Fruit fly (Drosophila melanogaster) whole organism, embryonic: ENCODE results near the gene bumpel.

Experiments used
- Abd-B ChIP-seq: fragments of 200-800 bp; sonication (Bioruptor generic); optimal IDR thresholded peaks from 2 replicates; lab custom pipeline; 2018; ENCODE audit warnings: missing biosample characterization, mild to moderate bottlenecking, missing genetic modification characterization, moderate library complexity
- Atf6 ChIP-seq: fragments of 200-800 bp; sonication (Bioruptor generic); IDR thresholded peaks from 2 replicates; pipeline ENCODE4 v1.3.6; 2022; ENCODE audit warnings: missing biosample characterization, missing genetic modification characterization
- BtbVII ChIP-seq: fragments of 200-800 bp; sonication (Bioruptor generic); optimal IDR thresholded peaks from 3 replicates; lab custom pipeline; 2017; ENCODE audit warnings: missing biosample characterization, mild to moderate bottlenecking, missing genetic modification characterization
- CG13287 ChIP-seq: fragments of 200-800 bp; sonication (Bioruptor generic); IDR thresholded peaks from 2 replicates; pipeline ENCODE4 v1.3.6; 2022; ENCODE audit warnings: missing biosample characterization, missing genetic modification characterization; ENCODE audit not compliant: partially characterized antibody
- CG13296 ChIP-seq: fragments of 200-800 bp; sonication (Bioruptor generic); optimal IDR thresholded peaks from 3 replicates; lab custom pipeline; 2018; ENCODE audit warnings: missing biosample characterization, mild to moderate bottlenecking, missing genetic modification characterization
- CG15514 ChIP-seq: fragments of 200-800 bp; sonication (Bioruptor generic); optimal IDR thresholded peaks from 3 replicates; lab custom pipeline; 2017; ENCODE audit warnings: missing biosample characterization, missing genetic modification characterization, mild to moderate bottlenecking, moderate library complexity, missing genetic modification reagents
- CG16815 ChIP-seq: fragments of 200-800 bp; sonication (Bioruptor generic); optimal IDR thresholded peaks from 3 replicates; lab custom pipeline; 2017; ENCODE audit warnings: missing biosample characterization, mild to moderate bottlenecking, missing genetic modification characterization
- CG17359 ChIP-seq: fragments of 200-800 bp; sonication (Bioruptor generic); optimal IDR thresholded peaks from 3 replicates; lab custom pipeline; 2018; ENCODE audit warnings: missing biosample characterization, mild to moderate bottlenecking, missing genetic modification characterization, moderate library complexity
- CG17385 ChIP-seq: fragments of 200-800 bp; sonication (Bioruptor generic); optimal IDR thresholded peaks from 3 replicates; lab custom pipeline; 2018; ENCODE audit warnings: missing biosample characterization, mild to moderate bottlenecking, missing genetic modification characterization
- CG18011 ChIP-seq: fragments of 200-800 bp; sonication (Bioruptor generic); optimal IDR thresholded peaks from 2 replicates; lab custom pipeline; 2017; ENCODE audit warnings: missing biosample characterization, missing genetic modification characterization, mild to moderate bottlenecking, moderate library complexity, missing genotype
- CG18764 ChIP-seq: fragments of 200-800 bp; sonication (Bioruptor generic); optimal IDR thresholded peaks from 3 replicates; lab custom pipeline; 2016; ENCODE audit warnings: missing biosample characterization, missing genetic modification characterization
- CG30020 ChIP-seq: fragments of 200-800 bp; optimal IDR thresholded peaks from 2 replicates; lab custom pipeline; 2019; ENCODE audit warnings: missing biosample characterization, mild to moderate bottlenecking, missing genetic modification characterization, moderate library complexity
- CG31388 ChIP-seq: fragments of 200-800 bp; sonication (Bioruptor generic); optimal IDR thresholded peaks from 2 replicates; lab custom pipeline; 2016; ENCODE audit warnings: missing biosample characterization, missing genetic modification characterization
- CG3726 ChIP-seq: fragments of 200-800 bp; sonication (Bioruptor generic); IDR thresholded peaks from 3 replicates; pipeline ENCODE4, ENCODE4 v1.3.6; 2022; ENCODE audit warnings: missing biosample characterization, missing genetic modification characterization
- CG3838 ChIP-seq: fragments of 200-800 bp; sonication (Bioruptor generic); optimal IDR thresholded peaks from 3 replicates; lab custom pipeline; 2016; ENCODE audit warnings: missing biosample characterization, missing genetic modification characterization
- CG3847 ChIP-seq: fragments of 200-800 bp; sonication (Bioruptor generic); IDR thresholded peaks from 2 replicates; pipeline ENCODE4 v1.3.6; 2022; ENCODE audit warnings: missing biosample characterization, missing genetic modification characterization
- CG6689 ChIP-seq: fragments of 200-800 bp; sonication (Bioruptor generic); IDR thresholded peaks from 2 replicates; pipeline ENCODE4 v1.3.6; 2022; ENCODE audit warnings: missing biosample characterization, missing genetic modification characterization
- CTCF ChIP-seq: fragments of 200-800 bp; sonication (Bioruptor generic); optimal IDR thresholded peaks from 2 replicates; lab custom pipeline; 2017; ENCODE audit warnings: missing biosample characterization, mild to moderate bottlenecking, missing genetic modification characterization, moderate library complexity
- D19A ChIP-seq: fragments of 200-800 bp; optimal IDR thresholded peaks from 3 replicates; lab custom pipeline; 2019; ENCODE audit warnings: missing biosample characterization, mild to moderate bottlenecking, missing genetic modification characterization, moderate library complexity
- Dip2 ChIP-seq: fragments of 200-800 bp; sonication (Bioruptor generic); IDR thresholded peaks from 2 replicates; pipeline ENCODE4 v1.3.6; 2022; ENCODE audit warnings: missing biosample characterization, missing genetic modification characterization
- Fer3 ChIP-seq: fragments of 200-800 bp; sonication (Bioruptor generic); optimal IDR thresholded peaks from 2 replicates; lab custom pipeline; 2018; ENCODE audit warnings: missing biosample characterization, mild to moderate bottlenecking, missing genetic modification characterization, moderate library complexity
- GATAe ChIP-seq: fragments of 200-800 bp; sonication (Bioruptor generic); conservative IDR thresholded peaks from 2 replicates; pipeline ENCODE4 v1.3.6; 2022; ENCODE audit warnings: missing biosample characterization, missing genetic modification characterization
- HmgD ChIP-seq: fragments of 200-800 bp; sonication (Bioruptor generic); optimal IDR thresholded peaks from 3 replicates; lab custom pipeline; 2016; ENCODE audit warnings: missing biosample characterization, missing genetic modification characterization
- Hmr ChIP-seq: fragments of 200-800 bp; sonication (Bioruptor generic); optimal IDR thresholded peaks from 3 replicates; lab custom pipeline; 2017; ENCODE audit warnings: mild to moderate bottlenecking, missing biosample characterization, missing genetic modification reagents, missing genetic modification characterization
- Hr3 ChIP-seq: fragments of 200-800 bp; sonication (Bioruptor generic); optimal IDR thresholded peaks from 3 replicates; lab custom pipeline; 2016; ENCODE audit warnings: missing biosample characterization, missing genetic modification characterization
- Lpt ChIP-seq: fragments of >200 bp; optimal IDR thresholded peaks from 2 replicates; lab custom pipeline; 2018; ENCODE audit warnings: missing biosample characterization, missing genetic modification characterization
- MBD-R2 ChIP-seq: fragments of 200-800 bp; sonication (Bioruptor generic); IDR thresholded peaks from 2 replicates; pipeline ENCODE4 v1.3.6; 2022; ENCODE audit warnings: missing biosample characterization, missing genetic modification characterization
- MTF-1 ChIP-seq: fragments of 200-800 bp; sonication (Bioruptor generic); optimal IDR thresholded peaks from 2 replicates; lab custom pipeline; 2018; ENCODE audit warnings: missing biosample characterization, mild to moderate bottlenecking, missing genetic modification characterization, borderline replicate concordance
- Mes4 ChIP-seq: fragments of 200-800 bp; sonication (Bioruptor generic); optimal IDR thresholded peaks from 2 replicates; lab custom pipeline; 2016; ENCODE audit warnings: missing biosample characterization, missing genetic modification characterization
- Nf-YB ChIP-seq: fragments of 200-800 bp; sonication (Bioruptor generic); optimal IDR thresholded peaks from 3 replicates; lab custom pipeline; 2019; ENCODE audit warnings: missing biosample characterization, mild to moderate bottlenecking, missing genetic modification characterization, moderate library complexity
- Pdp1 ChIP-seq, 2 experiments: fragments of 200-800 bp; sonication (Bioruptor generic); optimal IDR thresholded peaks; 3 replicates each; lab custom pipeline; 2016; ENCODE audit warnings: missing biosample characterization in 2 of 2, missing genetic modification characterization in 2 of 2, mild to moderate bottlenecking in 1 of 2, moderate library complexity in 1 of 2
- Stat92E ChIP-seq, 3 experiments: fragments of >200 bp in 2 of 3; fragments of 200-800 bp in 1 of 3; sonication (Bioruptor generic) in 1 of 3; optimal IDR thresholded peaks; 2 replicates each; lab custom pipeline; 2017 to 2019; ENCODE audit warnings: missing biosample characterization in 3 of 3, missing genetic modification characterization in 3 of 3, mild to moderate bottlenecking in 1 of 3, moderate library complexity in 1 of 3
- bsh ChIP-seq, 2 experiments: fragments of 200-800 bp; sonication (Bioruptor generic); optimal IDR thresholded peaks; 2 replicates each; lab custom pipeline; 2017 to 2018; ENCODE audit warnings: mild to moderate bottlenecking in 2 of 2, missing biosample characterization in 2 of 2, missing genetic modification characterization in 2 of 2, moderate library complexity in 1 of 2
- croc ChIP-seq: fragments of 200-800 bp; sonication (Bioruptor generic); conservative IDR thresholded peaks from 3 replicates; pipeline ENCODE4 v1.3.6; 2022; ENCODE audit warnings: missing biosample characterization, missing genetic modification characterization
- gt ChIP-seq: fragments of 200-800 bp; sonication (Bioruptor generic); IDR thresholded peaks from 2 replicates; pipeline ENCODE4 v1.3.6; 2022; ENCODE audit warnings: missing biosample characterization, missing genetic modification characterization
- hkb ChIP-seq, 2 experiments: fragments of 200-800 bp in 1 of 2; fragments of >200 bp in 1 of 2; sonication (Bioruptor generic) in 1 of 2; IDR thresholded peaks in 1 of 2; optimal IDR thresholded peaks in 1 of 2; 2 replicates each; pipeline versions ENCODE4 v1.3.6 to Lab custom; 2017 to 2022; ENCODE audit warnings: missing biosample characterization in 1 of 2, missing genetic modification characterization in 1 of 2
- kay ChIP-seq: fragments of 200-800 bp; sonication (Bioruptor generic); optimal IDR thresholded peaks from 2 replicates; lab custom pipeline; 2016; ENCODE audit warnings: missing biosample characterization, missing genetic modification characterization
- mam ChIP-seq: fragments of 200-800 bp; sonication (Bioruptor generic); optimal IDR thresholded peaks from 3 replicates; lab custom pipeline; 2016; ENCODE audit warnings: missing biosample characterization, missing genetic modification characterization
- odd ChIP-seq: fragments of 200-800 bp; sonication (Bioruptor generic); optimal IDR thresholded peaks from 2 replicates; lab custom pipeline; 2017; ENCODE audit warnings: missing biosample characterization, mild to moderate bottlenecking, missing genetic modification characterization
- onecut ChIP-seq: fragments of 200-800 bp; sonication (Bioruptor generic); IDR thresholded peaks from 2 replicates; pipeline ENCODE4 v1.3.6; 2022; ENCODE audit warnings: missing biosample characterization, missing genetic modification characterization
- p53 ChIP-seq: fragments of 200-800 bp; sonication (Bioruptor generic); optimal IDR thresholded peaks from 2 replicates; lab custom pipeline; 2016; ENCODE audit warnings: missing biosample characterization, missing genetic modification characterization
- pan ChIP-seq, 4 experiments: fragments of >200 bp in 3 of 4; fragments of 200-800 bp in 1 of 4; sonication (Bioruptor generic) in 1 of 4; optimal IDR thresholded peaks in 3 of 4; IDR thresholded peaks in 1 of 4; 2 replicates each; pipeline versions ENCODE4 v1.3.6 to Lab custom; 2017 to 2022; ENCODE audit warnings: missing biosample characterization in 2 of 4, missing genetic modification characterization in 2 of 4, mixed read lengths in 1 of 4
- pfk ChIP-seq: fragments of 200-800 bp; sonication (Bioruptor generic); optimal IDR thresholded peaks from 2 replicates; lab custom pipeline; 2018; ENCODE audit warnings: missing biosample characterization, mild to moderate bottlenecking, missing genetic modification characterization, moderate library complexity
- ranshi ChIP-seq: fragments of 200-800 bp; sonication (Bioruptor generic); IDR thresholded peaks from 2 replicates; pipeline ENCODE4 v1.3.6; 2022; ENCODE audit warnings: missing biosample characterization, missing genetic modification characterization
- scrt ChIP-seq: fragments of 200-800 bp; sonication (Bioruptor generic); optimal IDR thresholded peaks from 2 replicates; lab custom pipeline; 2018; ENCODE audit warnings: missing biosample characterization, mild to moderate bottlenecking, missing genetic modification characterization, moderate library complexity
- seq ChIP-seq: fragments of 200-800 bp; sonication (Bioruptor generic); IDR thresholded peaks from 2 replicates; pipeline ENCODE4 v1.3.6; 2022; ENCODE audit warnings: missing biosample characterization, missing genetic modification characterization
- zen2 ChIP-seq: fragments of 200-800 bp; sonication (Bioruptor generic); IDR thresholded peaks from 3 replicates; pipeline ENCODE4 v1.3.6; 2022; ENCODE audit warnings: missing biosample characterization, missing genetic modification characterization; ENCODE audit not compliant: partially characterized antibody

bumpel gene

DNA sequence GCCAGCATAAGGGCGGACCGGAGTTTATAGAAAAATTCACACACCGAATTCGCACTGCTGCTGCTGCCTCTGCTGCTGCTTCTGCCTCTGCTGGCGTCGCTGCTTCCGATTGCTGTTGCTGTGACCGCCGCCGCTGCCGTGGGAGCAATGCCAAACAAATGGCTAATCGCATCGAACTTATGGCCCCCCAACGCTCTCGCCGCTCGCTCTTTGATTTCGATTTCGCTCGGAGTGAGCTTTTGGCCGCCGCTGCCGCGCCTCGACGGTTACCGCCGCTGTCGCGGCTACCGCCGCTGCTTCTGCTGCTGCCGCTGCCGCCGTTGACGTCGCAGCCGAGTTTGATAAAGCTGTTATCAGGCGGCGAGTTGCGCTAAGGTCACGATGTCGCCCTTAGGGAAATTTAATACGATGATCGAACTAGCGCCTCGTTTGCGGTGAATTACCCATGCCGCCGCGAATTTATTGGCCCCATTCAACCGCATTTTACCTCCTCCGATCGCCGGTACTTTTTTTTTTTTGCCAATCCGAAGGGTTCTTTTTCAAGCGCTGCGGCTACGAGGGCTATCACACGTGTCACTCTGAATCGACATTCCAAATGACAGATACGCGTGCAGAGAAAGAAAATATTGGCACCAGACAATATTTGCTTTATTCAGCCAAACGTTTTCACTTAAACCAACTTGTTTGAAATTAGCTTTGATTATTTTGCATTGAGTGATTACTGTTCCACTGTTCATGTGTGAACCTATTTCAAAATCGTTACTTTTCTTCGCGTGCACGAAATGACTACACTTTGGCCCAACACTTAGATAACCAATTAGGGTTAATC is 39.8 kb upstream of the bumpel start (continued):
- TF ChIP-seq seq (GFP tag; lab: Robert Waterston, UW) (peak; percentile 81), Lpt (no peak), gt (GFP tag; lab: Robert Waterston, UW) (0 out of 2 replicates have a peak, but pooled peaks have one; percentile 32), CG3726 (GFP tag; lab: Robert Waterston, UW) (no peak), pan (optimal IDR thresholded peaks at IDR 0.05; lab: Kevin White, UChicago) (no peak), pan (GFP tag; optimal IDR thresholded peaks at IDR 0.05 in 1 of 2, IDR thresholded peaks at IDR 0.05 in 1 of 2) (peak in 1 of 2 experiments; percentile 85), hkb (optimal IDR thresholded peaks at IDR 0.05; lab: Kevin White, UChicago) (no peak), hkb (GFP tag; IDR thresholded peaks at IDR 0.05; lab: Robert Waterston, UW) (peak; percentile 82), CG18764 (peak; percentile 44), Nf-YB (GFP tag; lab: Kevin White, UChicago) (no peak), Stat92E (GFP tag; optimal IDR thresholded peaks at IDR 0.05; lab: Kevin White, UChicago) (no peak), zen2 (GFP tag; lab: Robert Waterston, UW) (no peak), CG3838 (no peak), CG13296 (GFP tag; lab: Kevin White, UChicago) (peak; percentile 52), CG6689 (GFP tag; lab: Robert Waterston, UW) (peak; percentile 75), MTF-1 (GFP tag; lab: Kevin White, UChicago) (no peak), kay (GFP tag; lab: Kevin White, UChicago) (peak; percentile 65), GATAe (GFP tag; lab: Robert Waterston, UW) (peak; percentile 90), D19A (tag; lab: Kevin White, UChicago) (peak; percentile 18), CG30020 (tag; lab: Kevin White, UChicago) (no peak), Hmr (GFP tag; lab: Kevin White, UChicago) (peak; percentile 74), Pdp1 (GFP tag; optimal IDR thresholded peaks at IDR 0.05; lab: Kevin White, UChicago) (peak; percentile 59 to 66), BtbVII (GFP tag; lab: Kevin White, UChicago) (peak; percentile 59), CG3847 (GFP tag; lab: Robert Waterston, UW) (peak; percentile 81), CG18011 (GFP tag; lab: Kevin White, UChicago) (peak; percentile 37), Hr3 (GFP tag; lab: Kevin White, UChicago) (peak; percentile 46), scrt (GFP tag; lab: Kevin White, UChicago) (peak; percentile 39), odd (GFP tag; lab: Kevin White, UChicago) (no peak), CG17385 (GFP tag; lab: Kevin White, UChicago) (peak; percentile 60), onecut (GFP tag; lab: Robert Waterston, UW) (peak; percentile 45), ranshi (GFP tag; lab: Robert Waterston, UW) (peak; percentile 85), mam (peak; percentile 68), p53 (GFP tag; lab: Kevin White, UChicago) (no peak), Atf6 (GFP tag; lab: Robert Waterston, UW) (peak; percentile 87), pfk (no peak), CG13287 (GFP tag; lab: Robert Waterston, UW) (peak; percentile 13; the same call in 1 of the 2 replicates), Abd-B (GFP tag; lab: Kevin White, UChicago) (peak; percentile 69), CTCF (GFP tag; lab: Kevin White, UChicago) (no peak), MBD-R2 (peak; percentile 58), HmgD (GFP tag; lab: Kevin White, UChicago) (no peak), Dip2 (GFP tag; lab: Robert Waterston, UW) (peak; percentile 33; the same call in 1 of the 2 replicates), CG31388 (GFP tag; lab: Kevin White, UChicago) (no peak), CG17359 (tag; lab: Kevin White, UChicago) (peak; percentile 63), CG15514 (GFP tag; lab: Kevin White, UChicago) (peak; percentile 61), Fer3 (peak; percentile 80), croc (GFP tag; lab: Robert Waterston, UW) (no peak), CG16815 (GFP tag; lab: Kevin White, UChicago) (no peak), Mes4 (GFP tag; lab: Kevin White, UChicago) (peak; percentile 26), bsh (GFP tag; optimal IDR thresholded peaks at IDR 0.05; lab: Kevin White, UChicago) (no peak)
